Worm (Caenorhabditis elegans) whole organism, young adult: Measurements from ENCODE around the gene F15A4.10.

Experiments used
- aptf-3 ChIP-seq: fragments of 200-800 bp; sonication (Bioruptor generic); IDR thresholded peaks from 2 replicates; pipeline ENCODE4 v1.3.6; 2022; ENCODE audit warnings: missing genetic modification characterization, missing compliant biosample characterization
- dpl-1 ChIP-seq: fragments of 150-350 bp; optimal IDR thresholded peaks from 2 replicates; lab custom pipeline; 2014; ENCODE audit warnings: missing biosample characterization, missing genetic modification reagents, missing genetic modification characterization
- ets-4 ChIP-seq: fragments of 200-800 bp; sonication (Bioruptor generic); optimal IDR thresholded peaks from 2 replicates; lab custom pipeline; 2018; ENCODE audit warnings: mild to moderate bottlenecking, missing genetic modification characterization, missing compliant biosample characterization
- unc-130 ChIP-seq: sonication (generic microtip); optimal IDR thresholded peaks from 2 replicates; lab custom pipeline; 2016; ENCODE audit warnings: missing genetic modification reagents, missing genetic modification characterization, missing compliant biosample characterization

DNA sequence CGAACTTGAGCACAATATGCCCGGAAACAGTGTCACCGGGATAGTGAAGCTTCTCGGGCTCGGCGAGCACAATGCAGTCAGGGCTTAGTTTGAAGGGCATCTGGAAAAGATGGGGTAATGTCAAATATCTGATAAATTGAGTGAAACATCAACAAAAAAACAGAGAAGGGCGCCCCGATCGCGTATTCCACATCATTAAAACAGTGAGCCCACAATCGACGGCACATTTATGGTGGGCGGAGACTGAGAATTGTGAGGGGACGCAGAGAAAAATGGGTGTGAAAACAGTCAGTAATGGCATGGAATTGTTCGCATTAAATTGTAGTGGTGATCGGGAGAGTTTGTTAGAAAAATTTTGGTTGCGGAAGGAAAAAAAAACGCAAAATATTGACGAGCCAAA lies 4.1 kb downstream of the F15A4.10 start, which contains the start of gene arrd-9:
- TF ChIP-seq ets-4 (no peak), unc-130 (GFP tag; lab: Kevin White, UChicago) (no peak), dpl-1 (no peak), aptf-3 (no peak)
